Fruit fly (Drosophila melanogaster) whole organism, wandering third instar larva: Measurements from ENCODE around the gene CG1695.

Experiments
- CG32264 ChIP-seq: fragments of 200-800 bp; sonication (Bioruptor generic); optimal IDR thresholded peaks from 2 replicates; lab custom pipeline; 2016; ENCODE audit warnings: missing biosample characterization, missing genetic modification characterization
- CrebA ChIP-seq: fragments of 200-800 bp; sonication (Bioruptor generic); optimal IDR thresholded peaks from 2 replicates; lab custom pipeline; 2016; ENCODE audit warnings: missing biosample characterization, mild to moderate bottlenecking, missing genetic modification characterization, borderline replicate concordance
- Dfd ChIP-seq: fragments of >200 bp; optimal IDR thresholded peaks from 2 replicates; lab custom pipeline; 2017; ENCODE audit warnings: missing biosample characterization, missing genetic modification characterization
- Hr78 ChIP-seq: fragments of >200 bp; optimal IDR thresholded peaks from 2 replicates; lab custom pipeline; 2017; ENCODE audit warnings: missing biosample characterization, missing genetic modification characterization
- N ChIP-seq: fragments of >200 bp; optimal IDR thresholded peaks from 2 replicates; lab custom pipeline; 2018; ENCODE audit warnings: missing biosample characterization, missing external identifiers, missing genetic modification characterization
- brk ChIP-seq: fragments of 200-800 bp; sonication (Bioruptor generic); optimal IDR thresholded peaks from 2 replicates; lab custom pipeline; 2016; ENCODE audit warnings: missing biosample characterization, mild to moderate bottlenecking, missing genetic modification characterization
- foxo ChIP-seq, 2 experiments: fragments of 200-800 bp; sonication (Bioruptor generic); optimal IDR thresholded peaks; 2 replicates in 1 of 2; 3 replicates in 1 of 2; lab custom pipeline; 2016 to 2017; ENCODE audit warnings: missing biosample characterization in 2 of 2, missing genetic modification characterization in 2 of 2
- h ChIP-seq: fragments of 200-800 bp; sonication (Bioruptor generic); optimal IDR thresholded peaks from 3 replicates; lab custom pipeline; 2016; ENCODE audit warnings: missing biosample characterization, mild to moderate bottlenecking, missing genetic modification characterization
- psq ChIP-seq: fragments of 200-800 bp; sonication (Bioruptor generic); optimal IDR thresholded peaks from 3 replicates; lab custom pipeline; 2017; ENCODE audit warnings: missing biosample characterization, mild to moderate bottlenecking, missing genetic modification characterization, moderate library complexity
- sage ChIP-seq: fragments of 200-800 bp; sonication (Bioruptor generic); optimal IDR thresholded peaks from 2 replicates; lab custom pipeline; 2016; ENCODE audit warnings: missing biosample characterization, mild to moderate bottlenecking, missing genetic modification characterization

dm6 chrX:20389633-20390032 lies 44.1 kb upstream of the CG1695 start:
- no peak for TF ChIP-seq N (GFP tag; lab: Kevin White, UChicago)
- TF ChIP-seq Hr78 (GFP tag; lab: Kevin White, UChicago), result no peak
- no peak for TF ChIP-seq CG32264 (GFP tag; lab: Kevin White, UChicago)
- no peak for TF ChIP-seq foxo (GFP tag; optimal IDR thresholded peaks at IDR 0.05; lab: Kevin White, UChicago)
- no peak for TF ChIP-seq brk
- TF ChIP-seq CrebA (GFP tag; lab: Kevin White, UChicago), result no peak
- TF ChIP-seq h (GFP tag; lab: Kevin White, UChicago), result no peak
- no peak for TF ChIP-seq sage
- TF ChIP-seq psq, result no peak
- TF ChIP-seq Dfd (GFP tag; lab: Kevin White, UChicago), result no peak
